Worm (Caenorhabditis elegans) whole organism, dauer: ENCODE measurements around the gene decr-1.2.

Experiments used
- unc-62 ChIP-seq: sonication (generic microtip); optimal IDR thresholded peaks from 2 replicates; lab custom pipeline; 2017; ENCODE audit warnings: missing biosample characterization, missing genetic modification reagents, missing genetic modification characterization

Gene decr-1.2

ce11 chrII:8575184-8575583 is 29.8 kb downstream of the decr-1.2 start, which contains the start of gene puf-5:
Gene puf-5 (plus strand): TSS chrII:8575541.
- no peak for TF ChIP-seq unc-62 (GFP tag; lab: Kevin White, UChicago)

ce11 chrII:8577509-8578099 is 32.2 kb downstream of the decr-1.2 start, which contains the start of gene F54C9.9:
Gene F54C9.9 (plus strand): TSS chrII:8578049.
- no peak for TF ChIP-seq unc-62 (GFP tag; lab: Kevin White, UChicago)

- TF ChIP-seq unc-62 (GFP tag; lab: Kevin White, UChicago) = no peak
Measured at ce11 chrII:8581700-8582099, 36.3 kb downstream of the decr-1.2 start, which contains the start of gene arl-1. Gene arl-1 (plus strand): TSS chrII:8582000.

- TF ChIP-seq unc-62 (GFP tag; lab: Kevin White, UChicago) = no peak
Measured at ce11 chrII:8583035-8583434, 37.6 kb downstream of the decr-1.2 start.

- TF ChIP-seq unc-62 (GFP tag; lab: Kevin White, UChicago) = no peak
Measured at ce11 chrII:8585036-8585627, 39.7 kb downstream of the decr-1.2 start, which contains the start of gene F54C9.11. Gene F54C9.11 (minus strand): TSS chrII:8585086.

ce11 chrII:8585921-8586320 is 40.5 kb downstream of the decr-1.2 start:
- no peak for TF ChIP-seq unc-62 (GFP tag; lab: Kevin White, UChicago)

ce11 chrII:8587660-8588230 is 42.3 kb downstream of the decr-1.2 start:
- no peak for TF ChIP-seq unc-62 (GFP tag; lab: Kevin White, UChicago)

ce11 chrII:8588442-8588841 is 43.0 kb downstream of the decr-1.2 start:
- no peak for TF ChIP-seq unc-62 (GFP tag; lab: Kevin White, UChicago)

- no peak for TF ChIP-seq unc-62 (GFP tag; lab: Kevin White, UChicago)
Measured at ce11 chrII:8589227-8589626, 43.8 kb downstream of the decr-1.2 start.

- no peak for TF ChIP-seq unc-62 (GFP tag; lab: Kevin White, UChicago)
Measured at ce11 chrII:8590684-8591083, 45.3 kb downstream of the decr-1.2 start, which contains the start of gene aptf-4. Gene aptf-4 (plus strand): TSS chrII:8590984.

ce11 chrII:8593840-8594625 is 48.6 kb downstream of the decr-1.2 start, which contains the start of gene aptf-3:
Gene aptf-3 (plus strand): TSS chrII:8594190.
- TF ChIP-seq unc-62 (GFP tag; lab: Kevin White, UChicago) = no peak
